Worm (Caenorhabditis elegans) whole organism, early embryonic: Measurements from ENCODE around the gene ttr-59.

Source experiments
- B0310.2 ChIP-seq: sonication (generic microtip); optimal IDR thresholded peaks from 2 replicates; lab custom pipeline; 2016; ENCODE audit warnings: mild to moderate bottlenecking, missing genetic modification characterization, missing compliant biosample characterization
- F13C5.2 ChIP-seq: sonication (generic microtip); optimal IDR thresholded peaks from 2 replicates; lab custom pipeline; 2017; ENCODE audit warnings: mild to moderate bottlenecking, missing genetic modification characterization, inconsistent platforms, missing compliant biosample characterization
- aly-1 ChIP-seq: sonication (generic microtip); optimal IDR thresholded peaks from 2 replicates; lab custom pipeline; 2016; ENCODE audit warnings: missing genetic modification characterization, missing compliant biosample characterization
- ama-1 ChIP-seq: fragments of 150-350 bp; optimal IDR thresholded peaks from 2 replicates; lab custom pipeline; 2014
- ceh-13 ChIP-seq: fragments of 200-800 bp; sonication (Bioruptor generic); optimal IDR thresholded peaks from 2 replicates; lab custom pipeline; 2018; ENCODE audit warnings: mild to moderate bottlenecking, missing genetic modification characterization, missing compliant biosample characterization
- ceh-36 ChIP-seq: sonication (generic microtip); optimal IDR thresholded peaks from 2 replicates; lab custom pipeline; 2016; ENCODE audit warnings: missing genetic modification characterization, inconsistent platforms, missing compliant biosample characterization
- flt-1 ChIP-seq: fragments of 200-800 bp; sonication (Bioruptor generic); IDR thresholded peaks from 2 replicates; pipeline ENCODE4 v1.3.6; 2022; ENCODE audit warnings: missing genetic modification characterization, missing compliant biosample characterization
- hmbx-1 ChIP-seq: sonication (generic microtip); optimal IDR thresholded peaks from 2 replicates; lab custom pipeline; 2016; ENCODE audit warnings: mild to moderate bottlenecking, missing genetic modification characterization, missing compliant biosample characterization
- hmg-4 ChIP-seq: fragments of 200-800 bp; sonication (Bioruptor generic); optimal IDR thresholded peaks from 2 replicates; lab custom pipeline; 2018; ENCODE audit warnings: mild to moderate bottlenecking, missing genetic modification characterization, missing compliant biosample characterization
- hnd-1 ChIP-seq: sonication (generic microtip); optimal IDR thresholded peaks from 2 replicates; lab custom pipeline; 2016; ENCODE audit warnings: missing genetic modification characterization, missing compliant biosample characterization
- tbx-11 ChIP-seq: fragments of 200-800 bp; sonication (Bioruptor generic); IDR thresholded peaks from 2 replicates; pipeline ENCODE4 v1.3.6; 2022; ENCODE audit warnings: missing genetic modification characterization, missing compliant biosample characterization
- tra-4 ChIP-seq: sonication (generic microtip); optimal IDR thresholded peaks from 2 replicates; lab custom pipeline; 2017; ENCODE audit warnings: missing genetic modification characterization, missing compliant biosample characterization

DNA sequence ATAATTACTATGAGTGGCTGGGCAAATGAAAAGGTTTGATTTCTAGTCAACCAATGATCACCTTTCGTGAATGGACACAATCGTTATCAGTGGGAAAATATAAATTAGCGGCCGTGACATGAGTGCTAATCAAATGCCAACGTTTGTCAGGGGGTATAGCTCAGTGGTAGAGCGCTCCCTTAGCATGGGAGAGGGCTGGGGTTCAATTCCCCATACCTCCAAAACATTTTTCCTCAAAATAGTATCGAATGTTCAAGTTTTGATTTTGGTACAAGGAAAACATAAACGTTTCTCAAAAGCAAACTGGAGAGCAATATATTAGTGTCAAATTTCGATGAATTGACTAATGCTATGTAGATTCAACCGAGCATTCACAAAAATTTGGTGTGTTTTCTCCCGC is 6.0 kb upstream of the ttr-59 start:
- 0 out of 2 replicates have a peak, but pooled peaks have one; percentile 32 for TF ChIP-seq tbx-11 (GFP tag; lab: Robert Waterston, UW)
- no peak for TF ChIP-seq tra-4 (tag; lab: Kevin White, UChicago)
- TF ChIP-seq ceh-36 = no peak
- TF ChIP-seq flt-1 = 0 out of 2 replicates have a peak, but pooled peaks have one; percentile 11
- TF ChIP-seq ama-1 (lab: Kevin White, UChicago) = no peak
- TF ChIP-seq ceh-13 (GFP tag; lab: Kevin White, UChicago) = no peak
- no peak for TF ChIP-seq aly-1 (tag; lab: Kevin White, UChicago)
- TF ChIP-seq hmbx-1 (tag; lab: Kevin White, UChicago) = no peak
- no peak for TF ChIP-seq hnd-1 (tag; lab: Kevin White, UChicago)
- no peak for TF ChIP-seq F13C5.2 (tag; lab: Kevin White, UChicago)
- TF ChIP-seq hmg-4 = no peak
- no peak for TF ChIP-seq B0310.2 (tag; lab: Kevin White, UChicago)
